Worm (Caenorhabditis elegans) whole organism, dauer: Measurements from ENCODE around the gene angl-1.
"Not testable (repeated sequence)": the region's sequence is repeated elsewhere in the genome, so short reads cannot be mapped to it uniquely, and the experiment has no call there.

Experiments
- unc-62 ChIP-seq: sonication (generic microtip); optimal IDR thresholded peaks from 2 replicates; lab custom pipeline; 2017; ENCODE audit warnings: missing biosample characterization, missing genetic modification reagents, missing genetic modification characterization

Gene angl-1

ce11 chrV:2652557-2653133 lies at the start of gene angl-1, which contains the start of gene W02H5.8:
Gene angl-1, plus strand, starts transcription at chrV:2653083.
Gene W02H5.8, minus strand, starts transcription at chrV:2652657.
- TF ChIP-seq unc-62 (GFP tag; lab: Kevin White, UChicago): no peak

DNA sequence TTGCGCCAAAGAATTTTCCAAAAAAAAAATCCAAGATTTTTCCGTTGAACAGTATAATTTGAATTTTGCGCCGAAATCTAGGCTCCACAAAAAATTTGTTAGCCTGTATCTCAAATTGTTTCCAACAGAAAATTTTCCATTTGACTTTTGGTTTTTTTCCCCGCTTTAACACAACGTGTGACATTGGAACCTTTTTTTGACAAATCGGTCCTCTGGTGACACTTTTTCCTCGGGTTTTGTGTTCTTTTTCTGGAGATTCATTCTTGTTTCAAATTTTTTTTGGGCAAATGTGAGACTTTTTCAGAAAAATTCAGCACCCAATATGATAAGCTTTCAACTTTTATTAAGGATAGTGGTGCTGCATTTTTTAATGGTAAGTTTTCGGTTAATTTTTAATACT lies 44.5 kb upstream of the angl-1 start, which contains the start of gene acr-17:
TSS of gene acr-17 (plus strand) at position 301 of the 400 bp plus-strand sequence.
- no peak for TF ChIP-seq unc-62 (GFP tag; lab: Kevin White, UChicago)

DNA sequence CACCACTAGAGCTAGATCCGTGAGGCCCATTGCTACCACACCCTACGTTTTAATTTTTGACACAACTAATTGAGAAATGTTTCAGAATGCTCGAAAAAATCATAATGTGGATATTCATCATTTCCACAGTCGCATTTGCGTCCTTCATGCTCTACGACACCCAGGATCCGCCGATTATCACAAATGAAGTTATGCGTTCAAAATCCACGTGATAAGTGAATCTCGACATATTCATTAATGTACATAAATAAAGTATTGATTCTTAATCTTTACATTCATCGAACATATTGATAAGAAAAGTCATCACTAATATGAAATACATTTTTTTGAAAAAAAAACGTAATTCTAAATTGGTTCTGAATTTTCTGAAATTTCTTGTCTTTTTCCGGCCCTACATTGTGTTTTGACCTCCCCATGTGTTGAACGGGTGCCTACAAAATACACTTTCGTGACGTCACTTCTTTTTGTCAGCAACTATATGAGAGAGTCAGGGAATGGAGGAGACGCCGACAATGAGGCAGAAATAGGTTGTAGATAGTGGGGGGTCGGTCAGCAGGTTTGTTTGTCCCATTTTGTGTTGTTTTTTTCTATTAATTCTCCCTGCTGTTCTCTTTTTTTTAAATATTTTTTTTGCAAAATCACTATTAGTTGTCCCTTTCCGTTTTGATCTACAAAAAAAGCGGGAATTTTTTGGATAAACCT lies 37.7 kb upstream of the angl-1 start, which contains the start of gene F53E10.1:
TSS of gene F53E10.1 (plus strand) at position 325 of the 702 bp plus-strand sequence.
- no peak for TF ChIP-seq unc-62 (GFP tag; lab: Kevin White, UChicago)

DNA sequence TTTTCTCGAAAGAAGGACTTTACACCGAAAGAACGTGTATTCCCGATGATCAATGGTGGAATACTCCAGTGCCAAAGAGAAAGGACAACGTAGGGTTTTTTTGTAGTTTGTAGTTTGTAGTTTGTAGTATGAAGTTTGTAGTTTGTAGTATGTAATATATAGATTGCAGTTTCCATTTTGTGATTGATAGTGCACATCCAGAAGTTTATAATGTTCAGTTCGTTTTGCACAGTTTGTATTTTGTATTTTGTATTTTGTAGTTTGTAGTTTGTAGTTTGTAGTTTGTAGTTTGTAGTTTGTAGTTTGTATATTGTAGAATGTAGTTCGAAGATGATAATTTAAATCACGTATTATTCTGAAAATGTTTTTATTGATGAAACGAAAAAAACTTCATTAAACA lies 35.4 kb upstream of the angl-1 start:
- no peak for TF ChIP-seq unc-62 (GFP tag; lab: Kevin White, UChicago)

ce11 chrV:2621879-2622278 lies 31.0 kb upstream of the angl-1 start, which contains the start of gene srh-271:
Gene srh-271, minus strand, starts transcription at chrV:2621979.
- TF ChIP-seq unc-62 (GFP tag; lab: Kevin White, UChicago): no peak

ce11 chrV:2623765-2624164 lies 29.1 kb upstream of the angl-1 start:
- no peak for TF ChIP-seq unc-62 (GFP tag; lab: Kevin White, UChicago)

ce11 chrV:2625360-2625759 lies 27.5 kb upstream of the angl-1 start, which contains the start of gene sknr-1:
Gene sknr-1, minus strand, starts transcription at chrV:2625460.
- TF ChIP-seq unc-62 (GFP tag; lab: Kevin White, UChicago): not testable (repeated sequence)

ce11 chrV:2638545-2638944 lies 14.3 kb upstream of the angl-1 start, which contains the start of gene W02H5.19:
Gene W02H5.19, plus strand, starts transcription at chrV:2638890.
- TF ChIP-seq unc-62 (GFP tag; lab: Kevin White, UChicago): no peak

DNA sequence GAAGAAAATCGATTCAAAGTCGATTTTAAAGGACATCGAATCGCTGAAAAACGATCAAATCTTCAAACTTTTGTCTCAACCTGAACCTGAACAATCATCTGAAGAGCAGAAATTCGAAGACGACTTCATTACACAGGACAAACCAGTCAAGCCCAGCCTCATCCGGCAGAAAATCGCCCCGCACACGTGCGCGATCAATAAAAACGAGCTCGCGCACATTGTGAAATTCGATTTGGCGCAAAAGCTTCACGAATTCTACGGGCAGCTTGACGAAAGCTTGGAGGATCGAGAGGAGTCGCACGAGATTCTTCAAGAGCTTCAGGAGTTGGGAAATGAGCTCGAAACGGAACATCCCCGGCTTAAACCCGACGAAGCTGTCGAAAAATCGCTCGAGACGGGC lies 13.8 kb upstream of the angl-1 start, which contains the start of gene W02H5.2:
TSS of gene W02H5.2 (plus strand) at position 301 of the 400 bp plus-strand sequence.
- TF ChIP-seq unc-62 (GFP tag; lab: Kevin White, UChicago): no peak

DNA sequence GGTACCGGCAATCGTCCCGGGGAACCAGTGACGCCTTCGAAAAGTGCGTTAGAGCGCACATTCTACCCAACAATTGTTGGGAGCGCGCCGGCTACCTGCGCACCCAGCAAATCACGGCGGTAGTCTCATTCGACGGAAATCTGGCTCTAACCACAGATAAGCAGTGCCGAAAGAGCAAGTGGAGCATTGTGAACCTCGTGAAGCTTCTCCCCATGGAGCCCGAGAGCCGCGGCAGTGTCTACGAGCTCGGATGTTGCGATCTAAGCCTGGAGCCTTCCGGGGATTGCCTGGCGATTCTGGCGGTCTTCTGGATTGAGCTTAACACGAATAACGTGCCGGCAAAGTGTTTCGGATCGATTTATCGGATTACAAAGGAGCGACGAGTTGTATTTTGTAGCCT lies 13.4 kb upstream of the angl-1 start:
- no peak for TF ChIP-seq unc-62 (GFP tag; lab: Kevin White, UChicago)

DNA sequence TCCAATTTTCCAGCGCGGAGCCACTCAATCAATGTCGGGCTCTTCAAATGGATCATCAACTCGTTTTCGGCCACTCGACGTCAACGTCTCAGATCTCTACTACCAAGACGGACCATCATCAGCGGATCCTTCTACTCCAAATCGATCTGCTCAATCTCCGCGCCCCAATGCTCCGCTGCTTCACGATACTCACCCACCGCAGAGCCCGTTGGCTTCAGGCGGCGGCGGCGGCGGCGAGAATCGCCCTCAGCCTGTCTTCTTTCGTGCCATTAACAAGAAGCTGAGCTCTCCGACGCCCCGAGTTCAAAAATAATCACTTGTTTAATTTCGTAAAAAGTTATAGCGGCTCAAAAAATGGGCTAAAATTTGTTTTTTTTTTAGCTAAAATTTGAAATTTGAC lies 6.8 kb upstream of the angl-1 start:
- TF ChIP-seq unc-62 (GFP tag; lab: Kevin White, UChicago): no peak

DNA sequence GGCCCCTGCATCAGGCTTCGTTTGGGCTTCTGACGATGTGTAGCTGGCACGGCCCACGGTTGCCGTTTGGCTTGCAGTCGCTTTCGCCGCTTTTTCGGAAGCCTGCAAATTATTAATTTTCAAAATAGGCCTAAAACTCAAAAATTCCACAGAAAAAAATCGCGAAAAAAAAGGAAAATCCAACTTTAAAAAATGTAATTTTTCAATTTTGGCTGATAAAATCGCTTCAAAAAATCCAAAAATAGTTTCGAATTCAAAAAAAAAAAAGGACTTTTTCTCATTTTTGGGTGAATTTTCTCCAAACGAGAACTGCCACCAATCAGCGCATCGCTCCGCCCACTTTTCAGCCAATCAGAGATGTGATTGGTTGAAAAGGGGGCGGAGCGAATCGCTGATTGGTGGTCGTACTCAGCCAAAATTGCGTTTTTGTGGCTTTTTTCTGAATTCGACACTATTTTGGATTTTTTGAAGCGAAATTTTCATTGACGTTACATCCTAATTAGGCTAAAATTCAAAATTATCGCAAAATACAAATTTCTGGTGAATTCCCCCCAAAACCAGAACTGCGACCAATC lies 5.6 kb upstream of the angl-1 start:
- TF ChIP-seq unc-62 (GFP tag; lab: Kevin White, UChicago): no peak

ce11 chrV:2650980-2651379 lies 1.9 kb upstream of the angl-1 start:
- TF ChIP-seq unc-62 (GFP tag; lab: Kevin White, UChicago): no peak

- TF ChIP-seq unc-62 (GFP tag; lab: Kevin White, UChicago): no peak
Measured at ce11 chrV:2656159-2656558, 3.3 kb downstream of the angl-1 start.

DNA sequence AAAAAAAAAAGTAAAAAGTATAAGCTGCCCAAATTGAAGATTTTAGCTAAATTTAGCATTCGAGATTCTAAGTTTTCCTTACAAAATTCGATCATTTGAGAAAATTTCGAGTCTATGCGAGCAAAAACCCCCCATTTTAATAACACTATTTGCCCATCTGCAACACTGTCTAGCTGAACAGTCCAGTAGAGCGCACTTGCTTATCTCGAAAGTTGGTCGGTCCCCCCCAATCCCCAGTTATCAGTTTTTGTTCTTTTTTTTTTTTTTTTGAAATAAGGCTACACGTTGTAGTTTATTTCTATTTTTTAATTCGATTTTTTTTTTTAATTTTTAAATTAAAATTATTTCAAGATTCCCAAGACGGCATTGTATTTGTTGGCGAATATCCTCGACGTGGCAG lies 4.8 kb downstream of the angl-1 start:
- TF ChIP-seq unc-62 (GFP tag; lab: Kevin White, UChicago): no peak

- TF ChIP-seq unc-62 (GFP tag; lab: Kevin White, UChicago): no peak
Measured at ce11 chrV:2660457-2660856, 7.6 kb downstream of the angl-1 start.
